Fruit fly (Drosophila melanogaster) whole organism, wandering third instar larva: ENCODE measurements around the gene CG9098.
A peak's percentile ranks its signal among the peaks of the same experiment; 100 is the strongest.

Experiments
- CG32264 ChIP-seq: fragments of 200-800 bp; sonication (Bioruptor generic); optimal IDR thresholded peaks from 2 replicates; lab custom pipeline; 2016; ENCODE audit warnings: missing biosample characterization, missing genetic modification characterization
- CG9705 ChIP-seq: fragments of 200-800 bp; sonication (Bioruptor generic); optimal IDR thresholded peaks from 2 replicates; lab custom pipeline; 2018; ENCODE audit warnings: missing biosample characterization, mild to moderate bottlenecking, missing genetic modification characterization
- CrebA ChIP-seq: fragments of 200-800 bp; sonication (Bioruptor generic); optimal IDR thresholded peaks from 2 replicates; lab custom pipeline; 2016; ENCODE audit warnings: missing biosample characterization, mild to moderate bottlenecking, missing genetic modification characterization, borderline replicate concordance
- Dfd ChIP-seq: fragments of >200 bp; optimal IDR thresholded peaks from 2 replicates; lab custom pipeline; 2017; ENCODE audit warnings: missing biosample characterization, missing genetic modification characterization
- Dif ChIP-seq: fragments of 200-275, 200-300 bp; sonication (Bioruptor generic); optimal IDR thresholded peaks from 2 replicates; lab custom pipeline; 2018; ENCODE audit warnings: missing biosample characterization, missing genetic modification characterization; ENCODE audit not compliant: partially characterized antibody
- GATAd ChIP-seq: sonication (Bioruptor generic); optimal IDR thresholded peaks from 2 replicates; lab custom pipeline; 2016; ENCODE audit warnings: missing biosample characterization, missing genetic modification characterization
- HLH106 ChIP-seq: fragments of 200-800 bp; optimal IDR thresholded peaks from 3 replicates; lab custom pipeline; 2019; ENCODE audit warnings: missing biosample characterization, mild to moderate bottlenecking, missing genetic modification characterization, moderate library complexity
- Hnf4 ChIP-seq: fragments of 200-800 bp; sonication (Bioruptor generic); optimal IDR thresholded peaks from 2 replicates; lab custom pipeline; 2016; ENCODE audit warnings: missing biosample characterization, mild to moderate bottlenecking, missing genetic modification characterization
- Hr78 ChIP-seq: fragments of >200 bp; optimal IDR thresholded peaks from 2 replicates; lab custom pipeline; 2017; ENCODE audit warnings: missing biosample characterization, missing genetic modification characterization
- Hr83 ChIP-seq: fragments of 200-300 bp; sonication (Bioruptor generic); optimal IDR thresholded peaks from 2 replicates; lab custom pipeline; 2016; ENCODE audit warnings: missing biosample characterization, mild to moderate bottlenecking, missing genetic modification characterization, moderate library complexity; ENCODE audit not compliant: poor library complexity, severe bottlenecking
- Jra ChIP-seq: sonication (Bioruptor generic); optimal IDR thresholded peaks from 2 replicates; lab custom pipeline; 2016; ENCODE audit warnings: missing biosample characterization, missing genetic modification characterization
- Mio ChIP-seq: sonication (Bioruptor generic); optimal IDR thresholded peaks from 2 replicates; lab custom pipeline; 2016; ENCODE audit warnings: missing biosample characterization, missing genetic modification characterization
- Myc ChIP-seq: fragments of >200 bp; optimal IDR thresholded peaks from 2 replicates; lab custom pipeline; 2017
- N ChIP-seq: fragments of >200 bp; optimal IDR thresholded peaks from 2 replicates; lab custom pipeline; 2018; ENCODE audit warnings: missing biosample characterization, missing external identifiers, missing genetic modification characterization
- OdsH ChIP-seq: fragments of 200-800 bp; sonication (Bioruptor generic); optimal IDR thresholded peaks from 2 replicates; lab custom pipeline; 2016; ENCODE audit warnings: missing biosample characterization, mild to moderate bottlenecking, missing genetic modification characterization
- Rel ChIP-seq, 2 experiments: fragments of 200-800 bp; sonication (Bioruptor generic) in 1 of 2; optimal IDR thresholded peaks; 2 replicates in 1 of 2; 3 replicates in 1 of 2; lab custom pipeline; 2016 to 2019; ENCODE audit warnings: mild to moderate bottlenecking in 2 of 2, missing biosample characterization in 2 of 2, missing genetic modification characterization in 2 of 2, moderate library complexity in 1 of 2
- Sp1 ChIP-seq: fragments of 200-800 bp; sonication (Bioruptor generic); optimal IDR thresholded peaks from 3 replicates; lab custom pipeline; 2019; ENCODE audit warnings: missing biosample characterization, mild to moderate bottlenecking, missing genetic modification characterization, moderate library complexity
- Vsx2 ChIP-seq: fragments of 200-300, 225-300 bp; sonication (Bioruptor generic); optimal IDR thresholded peaks from 2 replicates; lab custom pipeline; 2018; ENCODE audit warnings: missing biosample characterization, missing genetic modification characterization; ENCODE audit not compliant: partially characterized antibody
- br ChIP-seq: fragments of 200-800 bp; sonication (Bioruptor generic); optimal IDR thresholded peaks from 2 replicates; lab custom pipeline; 2016; ENCODE audit warnings: missing biosample characterization, missing genetic modification characterization
- brk ChIP-seq: fragments of 200-800 bp; sonication (Bioruptor generic); optimal IDR thresholded peaks from 2 replicates; lab custom pipeline; 2016; ENCODE audit warnings: missing biosample characterization, mild to moderate bottlenecking, missing genetic modification characterization
- dl ChIP-seq, 2 experiments: fragments of 175-275, 200-275 bp in 1 of 2; fragments of 200-275 bp in 1 of 2; sonication (Bioruptor generic); optimal IDR thresholded peaks; lab custom pipeline; 2018; ENCODE audit warnings: mild to moderate bottlenecking in 2 of 2, missing biosample characterization in 2 of 2, missing genetic modification characterization in 2 of 2, moderate library complexity in 2 of 2; ENCODE audit not compliant: partially characterized antibody in 2 of 2, insufficient read depth in 1 of 2
- dmrt93B ChIP-seq: fragments of 200-800 bp; sonication (Bioruptor generic); optimal IDR thresholded peaks from 2 replicates; lab custom pipeline; 2018; ENCODE audit warnings: missing biosample characterization, mild to moderate bottlenecking, missing genetic modification characterization
- dsf ChIP-seq: sonication (Bioruptor generic); optimal IDR thresholded peaks from 2 replicates; lab custom pipeline; 2016; ENCODE audit warnings: missing biosample characterization, missing genetic modification characterization, borderline replicate concordance
- ey ChIP-seq: fragments of 200-800 bp; sonication (Bioruptor generic); optimal IDR thresholded peaks from 2 replicates; lab custom pipeline; 2016; ENCODE audit warnings: missing biosample characterization, missing genetic modification characterization
- foxo ChIP-seq, 2 experiments: fragments of 200-800 bp; sonication (Bioruptor generic); optimal IDR thresholded peaks; 2 replicates in 1 of 2; 3 replicates in 1 of 2; lab custom pipeline; 2016 to 2017; ENCODE audit warnings: missing biosample characterization in 2 of 2, missing genetic modification characterization in 2 of 2
- fru ChIP-seq: fragments of 200-800 bp; sonication (Bioruptor generic); optimal IDR thresholded peaks from 3 replicates; lab custom pipeline; 2016; ENCODE audit warnings: missing biosample characterization, mild to moderate bottlenecking, missing genetic modification characterization
- h ChIP-seq: fragments of 200-800 bp; sonication (Bioruptor generic); optimal IDR thresholded peaks from 3 replicates; lab custom pipeline; 2016; ENCODE audit warnings: missing biosample characterization, mild to moderate bottlenecking, missing genetic modification characterization
- jim ChIP-seq: fragments of 175-275, 200-325 bp; sonication (Bioruptor generic); optimal IDR thresholded peaks from 2 replicates; lab custom pipeline; 2016; ENCODE audit warnings: missing biosample characterization, mild to moderate bottlenecking, missing genetic modification characterization
- pan ChIP-seq: fragments of >200 bp; optimal IDR thresholded peaks from 2 replicates; lab custom pipeline; 2017
- psq ChIP-seq: fragments of 200-800 bp; sonication (Bioruptor generic); optimal IDR thresholded peaks from 3 replicates; lab custom pipeline; 2017; ENCODE audit warnings: missing biosample characterization, mild to moderate bottlenecking, missing genetic modification characterization, moderate library complexity
- rgr ChIP-seq: fragments of 200-800 bp; sonication (Bioruptor generic); optimal IDR thresholded peaks from 3 replicates; lab custom pipeline; 2016; ENCODE audit warnings: missing biosample characterization, mild to moderate bottlenecking, missing genetic modification characterization
- sage ChIP-seq: fragments of 200-800 bp; sonication (Bioruptor generic); optimal IDR thresholded peaks from 2 replicates; lab custom pipeline; 2016; ENCODE audit warnings: missing biosample characterization, mild to moderate bottlenecking, missing genetic modification characterization
- sv ChIP-seq: fragments of 200-800 bp; sonication (Bioruptor generic); optimal IDR thresholded peaks from 3 replicates; lab custom pipeline; 2016; ENCODE audit warnings: missing biosample characterization, missing genetic modification characterization
- tai ChIP-seq: sonication (Bioruptor generic); optimal IDR thresholded peaks from 2 replicates; lab custom pipeline; 2016; ENCODE audit warnings: missing biosample characterization, missing genetic modification characterization
- usp ChIP-seq: fragments of >200 bp; optimal IDR thresholded peaks from 2 replicates; lab custom pipeline; 2017; ENCODE audit warnings: missing biosample characterization, missing genetic modification characterization
- woc ChIP-seq: sonication (Bioruptor generic); optimal IDR thresholded peaks from 2 replicates; lab custom pipeline; 2016; ENCODE audit warnings: missing biosample characterization, mild to moderate bottlenecking, missing genetic modification characterization

Gene CG9098

dm6 chr2L:5981433-5982333 lies 30.5 kb downstream of the CG9098 start, which contains the start of gene eIF4A (continued):
- TF ChIP-seq tai (GFP tag; lab: Kevin White, UChicago) (peak; percentile 21), N (GFP tag; lab: Kevin White, UChicago) (no peak)

dm6 chr2L:5980862-5981432 lies 31.2 kb downstream of the CG9098 start, which contains the start of gene chic:
Gene chic (minus strand): TSS chr2L:5981018.
- no peak for TF ChIP-seq CG9705 (GFP tag; lab: Kevin White, UChicago)
- peak in 1 of 2 experiments; percentile 53 for TF ChIP-seq foxo (GFP tag; optimal IDR thresholded peaks at IDR 0.05; lab: Kevin White, UChicago)
- peak; percentile 29 for TF ChIP-seq rgr
- peak; percentile 19 for TF ChIP-seq fru (GFP tag; lab: Kevin White, UChicago)
- TF ChIP-seq HLH106 (tag; lab: Kevin White, UChicago) = peak; percentile 36
- TF ChIP-seq Sp1 = peak; percentile 37
- peak; percentile 45 for TF ChIP-seq tai (GFP tag; lab: Kevin White, UChicago)
- TF ChIP-seq Hnf4 = peak; percentile 43
- no peak for TF ChIP-seq br (GFP tag; lab: Kevin White, UChicago)
- TF ChIP-seq Rel (GFP tag; optimal IDR thresholded peaks at IDR 0.05; lab: Kevin White, UChicago) = no peak
- peak; percentile 89 for TF ChIP-seq Rel (tag; optimal IDR thresholded peaks at IDR 0.05; lab: Kevin White, UChicago)
- TF ChIP-seq dmrt93B (GFP tag; lab: Kevin White, UChicago) = no peak
- peak; percentile 45 for TF ChIP-seq ey (GFP tag; lab: Kevin White, UChicago)
- TF ChIP-seq h (GFP tag; lab: Kevin White, UChicago) = peak; percentile 39
- peak; percentile 56 for TF ChIP-seq woc (GFP tag; lab: Kevin White, UChicago)
- peak; percentile 65 for TF ChIP-seq Hr83
- TF ChIP-seq N (GFP tag; lab: Kevin White, UChicago) = no peak
- TF ChIP-seq, all 38 proteins: peak for 12

dm6 chr2L:5979957-5980861 lies 31.9 kb downstream of the CG9098 start:
- TF ChIP-seq dsf (GFP tag; lab: Kevin White, UChicago) (no peak), sage (peak; percentile 39), h (GFP tag; lab: Kevin White, UChicago) (peak; percentile 77), foxo (GFP tag; optimal IDR thresholded peaks at IDR 0.05; lab: Kevin White, UChicago) (peak; percentile 45 to 46), psq (GFP tag; lab: Kevin White, UChicago) (peak; percentile 56), usp (GFP tag; lab: Kevin White, UChicago) (no peak), Mio (GFP tag; lab: Kevin White, UChicago) (peak; percentile 40), fru (GFP tag; lab: Kevin White, UChicago) (peak; percentile 25), Rel (GFP tag; optimal IDR thresholded peaks at IDR 0.05; lab: Kevin White, UChicago) (peak; percentile 81), Rel (tag; optimal IDR thresholded peaks at IDR 0.05; lab: Kevin White, UChicago) (peak; percentile 71), pan (lab: Kevin White, UChicago) (no peak), Jra (peak; percentile 98), Hr83 (peak; percentile 75), CG9705 (GFP tag; lab: Kevin White, UChicago) (no peak), Dif (peak; percentile 95), CrebA (peak; percentile 84), Hr78 (GFP tag; lab: Kevin White, UChicago) (no peak), brk (peak; percentile 58), sv (GFP tag; lab: Kevin White, UChicago) (no peak), jim (no peak), HLH106 (tag; lab: Kevin White, UChicago) (peak; percentile 11), OdsH (GFP tag; lab: Kevin White, UChicago) (peak; percentile 54), Dfd (GFP tag; lab: Kevin White, UChicago) (no peak), Sp1 (peak; percentile 71), N (GFP tag; lab: Kevin White, UChicago) (no peak), woc (GFP tag; lab: Kevin White, UChicago) (peak; percentile 26), Myc (lab: Kevin White, UChicago) (no peak), rgr (peak; percentile 70), dl (GFP tag; optimal IDR thresholded peaks at IDR 0.05; lab: Kevin White, UChicago; ENCODE audit: insufficient read depth in 1 of 2, partially characterized antibody in 2 of 2) (peak; percentile 85 to 94), Vsx2 (GFP tag; lab: Kevin White, UChicago) (no peak), Hnf4 (peak; percentile 50), br (GFP tag; lab: Kevin White, UChicago) (peak; percentile 62), tai (GFP tag; lab: Kevin White, UChicago) (no peak), CG32264 (GFP tag; lab: Kevin White, UChicago) (peak; percentile 31), ey (GFP tag; lab: Kevin White, UChicago) (peak; percentile 35), GATAd (GFP tag; lab: Kevin White, UChicago) (no peak)
